Fruit fly (Drosophila melanogaster): ENCODE measurements around the gene red.

Gene red

DNA sequence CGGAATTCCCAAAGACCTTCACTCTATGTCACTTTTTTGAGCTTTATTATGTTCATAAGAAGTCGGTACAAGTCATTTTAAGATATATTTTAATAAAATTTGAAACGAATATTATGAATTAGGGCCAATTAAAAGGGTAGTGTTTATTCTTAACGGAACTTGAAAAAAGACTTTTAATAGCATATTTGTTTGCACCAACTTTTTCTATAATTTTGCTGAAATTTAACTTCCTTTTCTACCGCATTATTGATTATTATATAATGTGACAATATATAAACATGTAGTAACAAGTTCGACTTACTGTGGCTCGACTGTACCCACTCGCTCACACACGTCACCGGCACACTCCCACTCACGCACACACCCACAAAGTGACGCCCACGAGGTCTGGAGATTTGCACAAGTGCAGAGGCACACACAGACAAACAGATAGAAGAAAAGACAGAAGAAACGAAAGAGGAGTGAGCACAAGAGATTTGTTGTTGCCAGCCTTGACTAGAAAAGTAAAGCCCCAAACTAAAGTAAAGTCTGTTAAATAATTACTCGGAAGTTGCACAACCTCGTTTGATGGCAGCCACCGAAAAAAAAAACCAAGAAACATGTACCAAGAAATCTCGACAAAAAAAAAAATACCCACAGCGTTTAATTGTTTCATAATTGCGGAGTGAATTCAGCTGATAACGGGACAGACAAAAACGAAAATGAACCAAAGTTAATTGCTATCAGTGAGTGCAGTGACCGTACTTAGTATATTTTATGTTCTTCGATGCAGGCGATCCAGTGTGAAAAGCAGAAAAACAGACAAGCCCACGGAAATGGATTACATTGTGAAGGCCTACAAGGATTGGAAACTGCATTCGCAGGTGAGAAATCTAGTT lies 1.3 kb downstream of the red start:
- TF ChIP-seq rn (GFP tag; IDR thresholded peaks at IDR 0.05): no peak
- peak; percentile 56 for TF ChIP-seq CG8159 (tag; optimal IDR thresholded peaks at IDR 0.05)
- TF ChIP-seq Ets98B (GFP tag; IDR thresholded peaks at IDR 0.05): peak; percentile 26; the same call in 1 of the 2 replicates
- no peak for TF ChIP-seq CG10348 (GFP tag; IDR thresholded peaks at IDR 0.05)
- peak; percentile 60 for TF ChIP-seq CG14655 (GFP tag; optimal IDR thresholded peaks at IDR 0.05)
- no peak for TF ChIP-seq CG34367 (tag; optimal IDR thresholded peaks at IDR 0.05)
- peak; percentile 7 for TF ChIP-seq Pif1B (GFP tag; optimal IDR thresholded peaks at IDR 0.05)
- TF ChIP-seq CG12605 (GFP tag; IDR thresholded peaks at IDR 0.05): no peak
- peak; percentile 50 for TF ChIP-seq CG8301 (tag; optimal IDR thresholded peaks at IDR 0.05)
- peak; percentile 3 for TF ChIP-seq Snoo (tag; optimal IDR thresholded peaks at IDR 0.05)
- peak; percentile 58 for TF ChIP-seq EcR (GFP tag; optimal IDR thresholded peaks at IDR 0.05)
- peak; percentile 56; the same call in 1 of the 3 replicates for TF ChIP-seq fd96Ca (GFP tag; IDR thresholded peaks at IDR 0.05)
- peak; percentile 4 for TF ChIP-seq CG17806 (tag; optimal IDR thresholded peaks at IDR 0.05)
- TF ChIP-seq D1 (tag; optimal IDR thresholded peaks at IDR 0.05): peak; percentile 46
- peak; percentile 53; the same call in 1 of the 3 replicates for TF ChIP-seq CG4496 (GFP tag; IDR thresholded peaks at IDR 0.05)
- no peak for TF ChIP-seq Pif1A (GFP tag; optimal IDR thresholded peaks at IDR 0.05)
- no peak for TF ChIP-seq CG13204 (GFP tag; optimal IDR thresholded peaks at IDR 0.05)
- TF ChIP-seq gl (tag; optimal IDR thresholded peaks at IDR 0.05): no peak
- peak; percentile 52 for TF ChIP-seq CG32121 (GFP tag; IDR thresholded peaks at IDR 0.05)
- TF ChIP-seq CG9948 (tag; optimal IDR thresholded peaks at IDR 0.05): peak; percentile 42
- peak; percentile 48 for TF ChIP-seq CG15710 (tag; optimal IDR thresholded peaks at IDR 0.05)

dm6 chr3R:14291431-14291830 lies 2.6 kb downstream of the red start:
- peak; percentile 79 for TF ChIP-seq CG13204 (GFP tag; optimal IDR thresholded peaks at IDR 0.05)
- peak; percentile 88 for TF ChIP-seq CG17806 (tag; optimal IDR thresholded peaks at IDR 0.05)
- 0 out of 2 replicates have a peak, but pooled peaks have one; percentile 9 for TF ChIP-seq CG10348 (GFP tag; IDR thresholded peaks at IDR 0.05)
- peak; percentile 73 for TF ChIP-seq Snoo (tag; optimal IDR thresholded peaks at IDR 0.05)
- TF ChIP-seq Ets98B (GFP tag; IDR thresholded peaks at IDR 0.05): peak; percentile 81
- TF ChIP-seq CG9948 (tag; optimal IDR thresholded peaks at IDR 0.05): peak; percentile 85
- peak; percentile 82 for TF ChIP-seq CG34367 (tag; optimal IDR thresholded peaks at IDR 0.05)
- TF ChIP-seq D1 (tag; optimal IDR thresholded peaks at IDR 0.05): peak; percentile 77
- TF ChIP-seq Pif1A (GFP tag; optimal IDR thresholded peaks at IDR 0.05): peak; percentile 84
- peak; percentile 84 for TF ChIP-seq CG15710 (tag; optimal IDR thresholded peaks at IDR 0.05)
- peak; percentile 91 for TF ChIP-seq CG14655 (GFP tag; optimal IDR thresholded peaks at IDR 0.05)
- peak; percentile 80 for TF ChIP-seq CG4496 (GFP tag; IDR thresholded peaks at IDR 0.05)
- TF ChIP-seq gl (tag; optimal IDR thresholded peaks at IDR 0.05): peak; percentile 76
- peak; percentile 78 for TF ChIP-seq Pif1B (GFP tag; optimal IDR thresholded peaks at IDR 0.05)
- TF ChIP-seq CG8159 (tag; optimal IDR thresholded peaks at IDR 0.05): peak; percentile 85
- peak; percentile 90 for TF ChIP-seq CG8301 (tag; optimal IDR thresholded peaks at IDR 0.05)
- TF ChIP-seq CG32121 (GFP tag; IDR thresholded peaks at IDR 0.05): peak; percentile 80
- peak; percentile 83 for TF ChIP-seq EcR (GFP tag; optimal IDR thresholded peaks at IDR 0.05)
- peak; percentile 81 for TF ChIP-seq CG12605 (GFP tag; IDR thresholded peaks at IDR 0.05)
- TF ChIP-seq fd96Ca (GFP tag; IDR thresholded peaks at IDR 0.05): peak; percentile 61
- TF ChIP-seq rn (GFP tag; IDR thresholded peaks at IDR 0.05): peak; percentile 50; the same call in 1 of the 2 replicates

dm6 chr3R:14292307-14292711 lies 3.4 kb downstream of the red start:
- peak; percentile 80 for TF ChIP-seq CG14655 (GFP tag; optimal IDR thresholded peaks at IDR 0.05)
- TF ChIP-seq CG12605 (GFP tag; IDR thresholded peaks at IDR 0.05): 0 out of 2 replicates have a peak, but pooled peaks have one; percentile 19
- TF ChIP-seq CG15710 (tag; optimal IDR thresholded peaks at IDR 0.05): peak; percentile 54
- no peak for TF ChIP-seq Pif1B (GFP tag; optimal IDR thresholded peaks at IDR 0.05)
- peak; percentile 72 for TF ChIP-seq CG9948 (tag; optimal IDR thresholded peaks at IDR 0.05)
- no peak for TF ChIP-seq CG13204 (GFP tag; optimal IDR thresholded peaks at IDR 0.05)
- TF ChIP-seq CG10348 (GFP tag; IDR thresholded peaks at IDR 0.05): no peak
- no peak for TF ChIP-seq Pif1A (GFP tag; optimal IDR thresholded peaks at IDR 0.05)
- TF ChIP-seq gl (tag; optimal IDR thresholded peaks at IDR 0.05): no peak
- peak; percentile 57 for TF ChIP-seq CG8301 (tag; optimal IDR thresholded peaks at IDR 0.05)
- TF ChIP-seq CG4496 (GFP tag; IDR thresholded peaks at IDR 0.05): peak; percentile 30; the same call in 1 of the 3 replicates
- TF ChIP-seq CG34367 (tag; optimal IDR thresholded peaks at IDR 0.05): peak; percentile 45
- no peak for TF ChIP-seq rn (GFP tag; IDR thresholded peaks at IDR 0.05)
- TF ChIP-seq CG17806 (tag; optimal IDR thresholded peaks at IDR 0.05): peak; percentile 49
- TF ChIP-seq Snoo (tag; optimal IDR thresholded peaks at IDR 0.05): peak; percentile 32
- TF ChIP-seq CG32121 (GFP tag; IDR thresholded peaks at IDR 0.05): peak; percentile 37; the same call in 1 of the 2 replicates
- TF ChIP-seq fd96Ca (GFP tag; IDR thresholded peaks at IDR 0.05): no peak
- TF ChIP-seq CG8159 (tag; optimal IDR thresholded peaks at IDR 0.05): peak; percentile 74

- TF ChIP-seq CG4496 (GFP tag; IDR thresholded peaks at IDR 0.05): no peak
- TF ChIP-seq D1 (tag; optimal IDR thresholded peaks at IDR 0.05): no peak
- TF ChIP-seq Pif1A (GFP tag; optimal IDR thresholded peaks at IDR 0.05): no peak
- TF ChIP-seq Pif1B (GFP tag; optimal IDR thresholded peaks at IDR 0.05): no peak
- TF ChIP-seq CG17806 (tag; optimal IDR thresholded peaks at IDR 0.05): no peak
- TF ChIP-seq CG9948 (tag; optimal IDR thresholded peaks at IDR 0.05): no peak
- no peak for TF ChIP-seq CG15710 (tag; optimal IDR thresholded peaks at IDR 0.05)
- no peak for TF ChIP-seq Ets98B (GFP tag; IDR thresholded peaks at IDR 0.05)
- no peak for TF ChIP-seq gl (tag; optimal IDR thresholded peaks at IDR 0.05)
- no peak for TF ChIP-seq rn (GFP tag; IDR thresholded peaks at IDR 0.05)
- no peak for TF ChIP-seq CG8159 (tag; optimal IDR thresholded peaks at IDR 0.05)
- TF ChIP-seq CG14655 (GFP tag; optimal IDR thresholded peaks at IDR 0.05): no peak
- no peak for TF ChIP-seq CG34367 (tag; optimal IDR thresholded peaks at IDR 0.05)
- TF ChIP-seq Snoo (tag; optimal IDR thresholded peaks at IDR 0.05): no peak
- no peak for TF ChIP-seq EcR (GFP tag; optimal IDR thresholded peaks at IDR 0.05)
- TF ChIP-seq CG13204 (GFP tag; optimal IDR thresholded peaks at IDR 0.05): no peak
- no peak for TF ChIP-seq fd96Ca (GFP tag; IDR thresholded peaks at IDR 0.05)
- TF ChIP-seq CG12605 (GFP tag; IDR thresholded peaks at IDR 0.05): no peak
- TF ChIP-seq CG32121 (GFP tag; IDR thresholded peaks at IDR 0.05): no peak
These were observed 5.6 kb downstream of the red start for dm6 chr3R:14294397-14295018.

All from whole organism, pupa.